Worm (Caenorhabditis elegans): ENCODE results near the gene F49E10.2.

DNA sequence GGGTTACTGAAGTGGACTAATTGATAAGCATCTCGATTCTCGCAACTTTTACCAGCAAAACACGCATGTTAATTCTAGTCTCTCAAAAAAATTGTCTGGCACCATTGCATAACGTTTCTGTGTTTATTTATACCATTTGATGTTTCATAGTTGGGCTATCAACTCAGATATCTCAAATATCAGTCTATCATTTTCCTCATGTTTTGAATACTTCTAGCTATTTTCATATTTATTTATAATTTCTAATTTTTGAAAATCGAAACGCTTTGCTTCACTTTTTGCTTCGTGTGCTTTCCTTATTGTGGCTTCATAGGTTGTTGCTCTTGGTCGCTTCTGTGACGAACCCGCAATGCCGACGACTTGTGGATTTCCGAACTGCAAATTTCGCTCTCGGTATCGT, 27.8 kb upstream of the F49E10.2 start, which contains the start of gene ctbp-1:
- no peak for TF ChIP-seq sem-4 (tag; optimal IDR thresholded peaks at IDR 0.05)
- TF ChIP-seq nhr-77 (tag; optimal IDR thresholded peaks at IDR 0.05) = no peak
- TF ChIP-seq nhr-23 (tag; optimal IDR thresholded peaks at IDR 0.05) = no peak
- TF ChIP-seq aly-2 (tag; optimal IDR thresholded peaks at IDR 0.05) = no peak
- no peak for TF ChIP-seq mdl-1 (tag; optimal IDR thresholded peaks at IDR 0.05)
